Worm (Caenorhabditis elegans) whole organism, mixed stage, embryonic: ENCODE measurements around the gene gcl-1.

Experiments used
- mab-5 ChIP-seq: fragments of 150-350 bp; optimal IDR thresholded peaks from 2 replicates; lab custom pipeline; 2014; ENCODE audit warnings: missing biosample characterization, missing genetic modification characterization
- snpc-4 ChIP-seq: fragments of 150-350 bp; optimal IDR thresholded peaks from 2 replicates; lab custom pipeline; 2014; ENCODE audit warnings: missing biosample characterization, missing genetic modification characterization
- unc-39 ChIP-seq: fragments of 150-350 bp; optimal IDR thresholded peaks from 2 replicates; lab custom pipeline; 2014; ENCODE audit warnings: missing biosample characterization, missing genetic modification characterization
- ztf-11 ChIP-seq: fragments of 150-350 bp; optimal IDR thresholded peaks from 2 replicates; lab custom pipeline; 2014; ENCODE audit warnings: missing biosample characterization, missing genetic modification characterization

DNA sequence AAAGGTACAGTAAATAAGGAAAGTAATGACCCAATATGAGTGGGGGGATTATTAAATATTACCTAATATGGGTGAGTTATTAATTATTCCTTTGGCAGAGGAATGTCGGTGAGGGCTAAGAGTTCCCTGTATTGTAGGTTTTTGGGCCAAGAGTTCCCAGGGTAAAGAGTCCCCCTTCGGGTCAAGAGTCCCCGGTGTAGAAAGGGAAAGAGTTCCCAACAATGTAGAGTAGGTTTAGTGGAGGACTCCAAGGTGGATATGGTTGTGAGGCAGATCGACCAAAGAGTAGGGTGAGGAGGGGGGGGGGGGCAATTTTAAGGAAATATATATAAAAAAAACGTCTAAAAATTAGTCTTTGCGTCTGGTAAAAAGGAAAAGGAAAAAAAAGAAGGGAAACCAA is 44.2 kb upstream of the gcl-1 start:
- TF ChIP-seq ztf-11 (tag; lab: Kevin White, UChicago) (no peak), unc-39 (tag; lab: Kevin White, UChicago) (no peak), mab-5 (tag; lab: Kevin White, UChicago) (no peak), snpc-4 (tag; lab: Kevin White, UChicago) (no peak)
